Fruit fly (Drosophila melanogaster): ENCODE measurements around the gene Srp72.

The Srp72 gene

dm6 chr3R:20579816-20580215 is 8.7 kb upstream of the Srp72 start, which contains the start of the genes EloB and Srp14 (continued):
- peak; percentile 88 for TF ChIP-seq Mad (GFP tag; optimal IDR thresholded peaks at IDR 0.05)
- peak; percentile 47 for TF ChIP-seq CG9437 (GFP tag; optimal IDR thresholded peaks at IDR 0.05)
- peak; percentile 86 for TF ChIP-seq CG9817 (tag; optimal IDR thresholded peaks at IDR 0.05)
- TF ChIP-seq CG10959 (GFP tag; IDR thresholded peaks at IDR 0.05), result peak; percentile 70
- TF ChIP-seq CG16863 (GFP tag; optimal IDR thresholded peaks at IDR 0.05), result peak; percentile 74
- TF ChIP-seq fd102C (GFP tag; optimal IDR thresholded peaks at IDR 0.05), result no peak
- TF ChIP-seq cwo (GFP tag; optimal IDR thresholded peaks at IDR 0.05), result peak; percentile 52
- TF ChIP-seq Bgb (GFP tag; IDR thresholded peaks at IDR 0.05; ENCODE audit: partially characterized antibody), result peak; percentile 97
- TF ChIP-seq CG15269 (tag; optimal IDR thresholded peaks at IDR 0.05), result no peak
- peak; percentile 69 for TF ChIP-seq CG8765 (GFP tag; IDR thresholded peaks at IDR 0.05)
- peak; percentile 61 for TF ChIP-seq Atf3 (GFP tag; optimal IDR thresholded peaks at IDR 0.05)
- TF ChIP-seq CG5180 (GFP tag; optimal IDR thresholded peaks at IDR 0.05), result no peak
- peak; percentile 13 for TF ChIP-seq btn (GFP tag; optimal IDR thresholded peaks at IDR 0.05)
- TF ChIP-seq C15 (GFP tag; IDR thresholded peaks at IDR 0.05), result peak; percentile 61; the same call in 1 of the 3 replicates
- TF ChIP-seq CG4707 (GFP tag; optimal IDR thresholded peaks at IDR 0.05), result peak; percentile 35
- peak; percentile 20 for TF ChIP-seq NC2α (GFP tag; optimal IDR thresholded peaks at IDR 0.05)
- peak; percentile 67 for TF ChIP-seq CG4854 (GFP tag; optimal IDR thresholded peaks at IDR 0.05)
- TF ChIP-seq caup (GFP tag; optimal IDR thresholded peaks at IDR 0.05; ENCODE audit: severe bottlenecking), result peak; percentile 75
- TF ChIP-seq HLH54F (GFP tag; optimal IDR thresholded peaks at IDR 0.05), result peak; percentile 80
- TF ChIP-seq CG4617 (GFP tag; optimal IDR thresholded peaks at IDR 0.05; ENCODE audit: borderline replicate concordance), result peak; percentile 95
- TF ChIP-seq Xrp1 (GFP tag; IDR thresholded peaks at IDR 0.05), result peak; percentile 77; the same call in 1 of the 2 replicates
- peak; percentile 87 for TF ChIP-seq CG8924 (tag; optimal IDR thresholded peaks at IDR 0.05)
- peak; percentile 49; the same call in 1 of the 2 replicates for TF ChIP-seq CG7372 (GFP tag; IDR thresholded peaks at IDR 0.05)
- peak; percentile 68 for TF ChIP-seq CG3838 (GFP tag; optimal IDR thresholded peaks at IDR 0.05)
- peak; percentile 86 for TF ChIP-seq CHES-1-like (GFP tag; optimal IDR thresholded peaks at IDR 0.05)
- peak; percentile 65 for TF ChIP-seq her (GFP tag; optimal IDR thresholded peaks at IDR 0.05)
- peak; percentile 81 for TF ChIP-seq CG15514 (GFP tag; optimal IDR thresholded peaks at IDR 0.05)
- no peak for TF ChIP-seq cad (GFP tag; optimal IDR thresholded peaks at IDR 0.05)
- TF ChIP-seq CoRest (tag; optimal IDR thresholded peaks at IDR 0.05), result peak; percentile 86
- TF ChIP-seq CG9215 (GFP tag; IDR thresholded peaks at IDR 0.05), result peak; percentile 72
- TF ChIP-seq CG10267 (tag; optimal IDR thresholded peaks at IDR 0.05), result peak; percentile 83
- TF ChIP-seq CG6689 (GFP tag; IDR thresholded peaks at IDR 0.05), result peak; percentile 71
- peak; percentile 84 for TF ChIP-seq CG13624 (GFP tag; optimal IDR thresholded peaks at IDR 0.05)
- no peak; the same call in 2 of the 3 replicates for TF ChIP-seq CG2199 (GFP tag; IDR thresholded peaks at IDR 0.05)
- TF ChIP-seq CG10209 (GFP tag; optimal IDR thresholded peaks at IDR 0.05), result peak; percentile 69
- TF ChIP-seq Kr (GFP tag; optimal IDR thresholded peaks at IDR 0.05), result no peak
- peak; percentile 47 for TF ChIP-seq CG30431 (GFP tag; optimal IDR thresholded peaks at IDR 0.05)
- no peak for TF ChIP-seq gce (GFP tag; IDR thresholded peaks at IDR 0.05)
- TF ChIP-seq gt (GFP tag; IDR thresholded peaks at IDR 0.05), result no peak; the same call in 1 of the 2 replicates
- TF ChIP-seq CG18599 (GFP tag; optimal IDR thresholded peaks at IDR 0.05), result no peak
- TF ChIP-seq CG10565 (GFP tag; optimal IDR thresholded peaks at IDR 0.05), result no peak
- TF ChIP-seq ato (GFP tag; IDR thresholded peaks at IDR 0.05; ENCODE audit: partially characterized antibody), result peak; percentile 87
- TF ChIP-seq CG6854 (GFP tag; optimal IDR thresholded peaks at IDR 0.05), result peak; percentile 54
- peak; percentile 83 for TF ChIP-seq CG1647 (GFP tag; optimal IDR thresholded peaks at IDR 0.05)
- peak; percentile 78 for TF ChIP-seq Dip3 (GFP tag; optimal IDR thresholded peaks at IDR 0.05)
- peak; percentile 81 for TF ChIP-seq CG3281 (GFP tag; optimal IDR thresholded peaks at IDR 0.05)
- peak; percentile 37 for TF ChIP-seq Myb (GFP tag; optimal IDR thresholded peaks at IDR 0.05)
- peak; percentile 54 for TF ChIP-seq kni (GFP tag; optimal IDR thresholded peaks at IDR 0.05)
- TF ChIP-seq GATAe (GFP tag; conservative IDR thresholded peaks at IDR 0.05), result no peak
- peak; percentile 74 for TF ChIP-seq CG11695 (GFP tag; IDR thresholded peaks at IDR 0.05)
